Fruit fly (Drosophila melanogaster) whole organism, embryonic: ENCODE results near the gene CG13609.

Experiments used
- BEAF-32 ChIP-seq: fragments of 200-800 bp; sonication (Bioruptor generic); optimal IDR thresholded peaks from 3 replicates; lab custom pipeline; 2017; ENCODE audit warnings: missing biosample characterization, missing genetic modification characterization, mild to moderate bottlenecking, moderate library complexity, missing genetic modification reagents
- CG13624 ChIP-seq: fragments of 200-800 bp; sonication (Bioruptor generic); optimal IDR thresholded peaks from 2 replicates; lab custom pipeline; 2016; ENCODE audit warnings: missing biosample characterization, missing genetic modification characterization
- CG14667 ChIP-seq: fragments of 200-800 bp; sonication (Bioruptor generic); IDR thresholded peaks from 2 replicates; pipeline ENCODE4 v1.3.6; 2022; ENCODE audit warnings: missing biosample characterization, missing genetic modification characterization
- CG14710 ChIP-seq: fragments of 200-800 bp; sonication (Bioruptor generic); optimal IDR thresholded peaks from 3 replicates; lab custom pipeline; 2019; ENCODE audit warnings: missing biosample characterization, mild to moderate bottlenecking, missing genetic modification characterization, moderate library complexity
- CG1529 ChIP-seq: fragments of 200-800 bp; sonication (Bioruptor generic); optimal IDR thresholded peaks from 3 replicates; lab custom pipeline; 2018; ENCODE audit warnings: missing biosample characterization, missing genetic modification characterization
- CG16815 ChIP-seq: fragments of 200-800 bp; sonication (Bioruptor generic); optimal IDR thresholded peaks from 3 replicates; lab custom pipeline; 2017; ENCODE audit warnings: missing biosample characterization, mild to moderate bottlenecking, missing genetic modification characterization
- CG1832 ChIP-seq: fragments of 200-800 bp; sonication (Bioruptor generic); optimal IDR thresholded peaks from 2 replicates; lab custom pipeline; 2017; ENCODE audit warnings: missing biosample characterization, mild to moderate bottlenecking, missing genetic modification characterization, inconsistent platforms
- CG31388 ChIP-seq: fragments of 200-800 bp; sonication (Bioruptor generic); optimal IDR thresholded peaks from 2 replicates; lab custom pipeline; 2016; ENCODE audit warnings: missing biosample characterization, missing genetic modification characterization
- CG32767 ChIP-seq: fragments of 200-800 bp; sonication (Bioruptor generic); IDR thresholded peaks from 2 replicates; pipeline ENCODE4 v1.3.6; 2022; ENCODE audit warnings: missing biosample characterization, missing genetic modification characterization
- CG3407 ChIP-seq: fragments of 200-800 bp; sonication (Bioruptor generic); optimal IDR thresholded peaks from 2 replicates; lab custom pipeline; 2018; ENCODE audit warnings: missing biosample characterization, mild to moderate bottlenecking, missing genetic modification characterization
- CG5180 ChIP-seq: fragments of 200-800 bp; sonication (Bioruptor generic); optimal IDR thresholded peaks from 3 replicates; lab custom pipeline; 2017; ENCODE audit warnings: missing biosample characterization, missing genetic modification characterization, mild to moderate bottlenecking, moderate library complexity, missing genetic modification reagents
- CG7372 ChIP-seq: fragments of 200-800 bp; sonication (Bioruptor generic); IDR thresholded peaks from 2 replicates; pipeline ENCODE4 v1.3.6; 2022; ENCODE audit warnings: missing biosample characterization, missing genetic modification characterization
- CG7786 ChIP-seq: fragments of 200-800 bp; sonication (Bioruptor generic); optimal IDR thresholded peaks from 2 replicates; lab custom pipeline; 2016; ENCODE audit warnings: missing biosample characterization, missing genetic modification characterization
- CoRest ChIP-seq: fragments of 200-800 bp; sonication (Bioruptor generic); optimal IDR thresholded peaks from 3 replicates; lab custom pipeline; 2018; ENCODE audit warnings: missing biosample characterization, mild to moderate bottlenecking, missing genetic modification characterization, moderate library complexity
- D ChIP-seq, 2 experiments: fragments of 200-800 bp in 1 of 2; fragments of >200 bp in 1 of 2; sonication (Bioruptor generic) in 1 of 2; optimal IDR thresholded peaks; 2 replicates in 1 of 2; 3 replicates in 1 of 2; lab custom pipeline; 2017; ENCODE audit warnings: mild to moderate bottlenecking in 1 of 2, missing biosample characterization in 1 of 2, missing genetic modification characterization in 1 of 2, missing genetic modification reagents in 1 of 2
- Dbx ChIP-seq: fragments of 200-800 bp; sonication (Bioruptor generic); IDR thresholded peaks from 3 replicates; pipeline ENCODE4 v1.3.6; 2022; ENCODE audit warnings: missing biosample characterization, missing genetic modification characterization
- Dp ChIP-seq: fragments of 200-800 bp; sonication (Bioruptor generic); optimal IDR thresholded peaks from 2 replicates; lab custom pipeline; 2018; ENCODE audit warnings: missing biosample characterization, mild to moderate bottlenecking, missing genetic modification characterization, moderate library complexity
- HLH3B ChIP-seq: fragments of 200-800 bp; sonication (Bioruptor generic); IDR thresholded peaks from 2 replicates; pipeline ENCODE4 v1.3.6; 2022; ENCODE audit warnings: missing biosample characterization, missing genetic modification characterization
- Hr51 ChIP-seq, 2 experiments: fragments of 200-800 bp; sonication (Bioruptor generic); optimal IDR thresholded peaks; 2 replicates in 1 of 2; 3 replicates in 1 of 2; lab custom pipeline; 2016 to 2018; ENCODE audit warnings: missing biosample characterization in 2 of 2, missing genetic modification characterization in 2 of 2, mild to moderate bottlenecking in 1 of 2, moderate library complexity in 1 of 2
- Lhr ChIP-seq: fragments of 200-800 bp; sonication (Bioruptor generic); optimal IDR thresholded peaks from 3 replicates; lab custom pipeline; 2017; ENCODE audit warnings: mild to moderate bottlenecking, missing biosample characterization, missing genetic modification reagents, missing genetic modification characterization
- MBD-R2 ChIP-seq: fragments of 200-800 bp; sonication (Bioruptor generic); IDR thresholded peaks from 2 replicates; pipeline ENCODE4 v1.3.6; 2022; ENCODE audit warnings: missing biosample characterization, missing genetic modification characterization
- Myb ChIP-seq: fragments of 200-800 bp; sonication (Bioruptor generic); optimal IDR thresholded peaks from 2 replicates; lab custom pipeline; 2016; ENCODE audit warnings: missing biosample characterization, missing genetic modification characterization
- NC2β ChIP-seq: fragments of 200-800 bp; sonication (Bioruptor generic); optimal IDR thresholded peaks from 2 replicates; lab custom pipeline; 2016; ENCODE audit warnings: missing biosample characterization, missing genetic modification characterization
- Nf-YA ChIP-seq: fragments of 200-800 bp; sonication (Bioruptor generic); IDR thresholded peaks from 2 replicates; pipeline ENCODE4 v1.3.6; 2022; ENCODE audit warnings: missing biosample characterization, missing genetic modification characterization
- Oli ChIP-seq: fragments of 200-800 bp; sonication (Bioruptor generic); optimal IDR thresholded peaks from 2 replicates; lab custom pipeline; 2018; ENCODE audit warnings: missing biosample characterization, mild to moderate bottlenecking, missing genetic modification characterization, moderate library complexity
- Scr ChIP-seq: fragments of 200-800 bp; sonication (Bioruptor generic); IDR thresholded peaks from 2 replicates; pipeline ENCODE4 v1.3.6; 2022; ENCODE audit warnings: missing biosample characterization, missing genetic modification characterization; ENCODE audit not compliant: partially characterized antibody
- Sox102F ChIP-seq: fragments of 200-800 bp; sonication (Bioruptor generic); optimal IDR thresholded peaks from 2 replicates; lab custom pipeline; 2018; ENCODE audit warnings: missing biosample characterization, mild to moderate bottlenecking, missing genetic modification characterization, moderate library complexity
- Xrp1 ChIP-seq: fragments of 200-800 bp; sonication (Bioruptor generic); IDR thresholded peaks from 2 replicates; pipeline ENCODE4 v1.3.6; 2022; ENCODE audit warnings: missing biosample characterization, missing genetic modification characterization
- ase ChIP-seq: fragments of 200-800 bp; sonication (Bioruptor generic); IDR thresholded peaks from 3 replicates; pipeline ENCODE4 v1.3.6; 2022; ENCODE audit warnings: missing biosample characterization, missing genetic modification characterization
- ato ChIP-seq: fragments of 200-800 bp; sonication (Bioruptor generic); IDR thresholded peaks from 2 replicates; pipeline ENCODE4 v1.3.6; 2022; ENCODE audit warnings: missing biosample characterization, missing genetic modification characterization; ENCODE audit not compliant: partially characterized antibody
- crc ChIP-seq: fragments of 200-800 bp; sonication (Bioruptor generic); optimal IDR thresholded peaks from 2 replicates; lab custom pipeline; 2016; ENCODE audit warnings: missing biosample characterization, missing genetic modification characterization
- danr ChIP-seq: fragments of 200-800 bp; sonication (Bioruptor generic); IDR thresholded peaks from 2 replicates; pipeline ENCODE4 v1.3.6; 2022; ENCODE audit warnings: missing biosample characterization, missing genetic modification characterization
- hkb ChIP-seq, 2 experiments: fragments of 200-800 bp in 1 of 2; fragments of >200 bp in 1 of 2; sonication (Bioruptor generic) in 1 of 2; IDR thresholded peaks in 1 of 2; optimal IDR thresholded peaks in 1 of 2; 2 replicates each; pipeline versions ENCODE4 v1.3.6 to Lab custom; 2017 to 2022; ENCODE audit warnings: missing biosample characterization in 1 of 2, missing genetic modification characterization in 1 of 2
- ken ChIP-seq: fragments of 200-800 bp; sonication (Bioruptor generic); IDR thresholded peaks from 3 replicates; pipeline ENCODE4 v1.3.6; 2022; ENCODE audit warnings: missing biosample characterization, missing genetic modification characterization
- lov ChIP-seq, 2 experiments: fragments of 200-800 bp in 1 of 2; fragments of >200 bp in 1 of 2; sonication (Bioruptor generic) in 1 of 2; IDR thresholded peaks in 1 of 2; optimal IDR thresholded peaks in 1 of 2; 2 replicates in 1 of 2; 3 replicates in 1 of 2; pipeline versions ENCODE4 v1.3.6 to Lab custom; 2017 to 2022; ENCODE audit warnings: missing biosample characterization in 1 of 2, missing genetic modification characterization in 1 of 2
- mirr ChIP-seq: fragments of 200-800 bp; sonication (Bioruptor generic); optimal IDR thresholded peaks from 3 replicates; lab custom pipeline; 2018; ENCODE audit warnings: missing biosample characterization, mild to moderate bottlenecking, missing genetic modification characterization
- nom ChIP-seq: fragments of 200-800 bp; sonication (Bioruptor generic); optimal IDR thresholded peaks from 2 replicates; lab custom pipeline; 2017; ENCODE audit warnings: missing biosample characterization, missing genetic modification characterization, mild to moderate bottlenecking, moderate library complexity, missing genetic modification reagents
- org-1 ChIP-seq: fragments of 200-800 bp; sonication (Bioruptor generic); optimal IDR thresholded peaks from 2 replicates; lab custom pipeline; 2017; ENCODE audit warnings: missing biosample characterization, missing genetic modification characterization
- otp ChIP-seq: fragments of 200-800 bp; sonication (Bioruptor generic); IDR thresholded peaks from 3 replicates; pipeline ENCODE4, ENCODE4 v1.3.6; 2022; ENCODE audit warnings: missing biosample characterization, missing genetic modification characterization
- psq ChIP-seq: fragments of 200-800 bp; sonication (Bioruptor generic); optimal IDR thresholded peaks from 2 replicates; lab custom pipeline; 2017; ENCODE audit warnings: missing biosample characterization, missing genetic modification characterization
- sens ChIP-seq: fragments of 200-800 bp; sonication (Bioruptor generic); peaks from one replicate; lab custom pipeline; 2016; ENCODE audit warnings: missing biosample characterization, missing genetic modification characterization
- sim ChIP-seq: fragments of 200-800 bp; sonication (Bioruptor generic); IDR thresholded peaks from 2 replicates; pipeline ENCODE4 v1.3.6; 2022; ENCODE audit warnings: missing biosample characterization, missing genetic modification characterization
- ssp ChIP-seq: fragments of 200-800 bp; sonication (Bioruptor generic); IDR thresholded peaks from 2 replicates; pipeline ENCODE4 v1.3.6; 2022; ENCODE audit warnings: missing biosample characterization, missing genetic modification characterization
- stwl ChIP-seq: fragments of 200-800 bp; sonication (Bioruptor generic); optimal IDR thresholded peaks from 3 replicates; lab custom pipeline; 2018; ENCODE audit warnings: missing biosample characterization, mild to moderate bottlenecking, missing genetic modification characterization, moderate library complexity
- tgo ChIP-seq: fragments of 200-800 bp; sonication (Bioruptor generic); IDR thresholded peaks from 3 replicates; pipeline ENCODE4 v1.3.6; 2022; ENCODE audit warnings: missing biosample characterization, missing genetic modification characterization
- wek ChIP-seq: fragments of 200-800 bp; sonication (Bioruptor generic); optimal IDR thresholded peaks from 3 replicates; lab custom pipeline; 2018; ENCODE audit warnings: missing biosample characterization, mild to moderate bottlenecking, missing genetic modification characterization, moderate library complexity

Gene CG13609

DNA sequence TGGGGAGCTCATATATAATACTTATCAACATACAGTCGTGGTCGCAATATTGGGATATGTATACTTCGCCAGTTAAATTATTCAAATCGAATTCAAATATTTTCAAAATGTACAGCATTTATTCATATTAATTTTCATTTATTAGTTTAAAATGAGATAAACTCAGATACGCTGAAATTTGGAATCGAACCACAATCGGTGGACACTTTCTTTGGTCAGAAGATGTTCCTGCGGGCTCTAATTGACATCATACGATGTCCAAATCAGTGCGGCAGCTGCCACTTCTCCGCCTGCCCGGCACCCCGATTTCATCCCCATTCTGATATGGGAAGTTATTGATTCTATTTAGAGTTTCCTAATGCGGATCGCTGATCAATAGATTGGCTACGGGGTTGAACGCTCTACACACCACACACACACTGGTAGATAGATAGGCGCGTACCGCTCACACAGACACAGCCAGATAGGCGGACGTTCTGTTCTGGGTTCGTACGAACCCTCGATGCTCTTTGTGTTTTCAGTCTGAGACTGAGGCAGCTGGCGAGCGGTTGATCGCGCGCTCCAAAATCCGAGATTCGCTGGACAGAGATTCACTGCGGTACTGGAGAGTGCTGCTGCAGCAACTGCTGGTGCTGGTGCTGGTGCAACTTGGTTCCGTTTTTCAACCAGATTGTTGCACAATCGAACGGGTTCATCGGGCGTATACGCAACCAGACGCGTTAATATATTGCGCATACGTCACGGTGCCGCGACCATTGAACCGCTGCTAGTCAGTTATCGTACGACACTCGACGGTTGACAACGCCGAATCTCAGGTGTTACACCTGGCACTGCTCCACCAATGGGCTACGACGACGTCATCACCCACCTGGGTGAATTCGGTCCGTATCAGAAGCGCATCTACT, 49.5 kb downstream of the CG13609 start, which contains the start of gene Orct (continued):
- TF ChIP-seq ase (GFP tag; lab: Robert Waterston, UW) (0 out of 3 replicates have a peak, but pooled peaks have one; percentile 48), Dp (GFP tag; lab: Kevin White, UChicago) (no peak), CG14710 (tag; lab: Kevin White, UChicago) (peak; percentile 44), BEAF-32 (GFP tag; lab: Kevin White, UChicago) (no peak), CG1832 (GFP tag; lab: Kevin White, UChicago) (peak; percentile 17), Xrp1 (GFP tag; lab: Robert Waterston, UW) (peak; percentile 49), wek (GFP tag; lab: Kevin White, UChicago) (no peak), Scr (no peak), CG7372 (GFP tag; lab: Robert Waterston, UW) (peak; percentile 87), mirr (GFP tag; lab: Kevin White, UChicago) (peak; percentile 59), ssp (peak; percentile 33; the same call in 1 of the 2 replicates), Lhr (peak; percentile 6), lov (optimal IDR thresholded peaks at IDR 0.05; lab: Kevin White, UChicago) (no peak), lov (GFP tag; IDR thresholded peaks at IDR 0.05; lab: Robert Waterston, UW) (0 out of 3 replicates have a peak, but pooled peaks have one; percentile 7), HLH3B (0 out of 2 replicates have a peak, but pooled peaks have one; percentile 36), Nf-YA (GFP tag; lab: Robert Waterston, UW) (no peak; the same call in 1 of the 2 replicates), ato (GFP tag; lab: Robert Waterston, UW) (no peak), ken (GFP tag; lab: Robert Waterston, UW) (no peak), crc (GFP tag; lab: Kevin White, UChicago) (peak; percentile 2), sens (peak; percentile 93), nom (GFP tag; lab: Kevin White, UChicago) (no peak), D (optimal IDR thresholded peaks at IDR 0.05; lab: Kevin White, UChicago) (no peak), D (GFP tag; optimal IDR thresholded peaks at IDR 0.05; lab: Kevin White, UChicago) (peak; percentile 33), CG32767 (GFP tag; lab: Robert Waterston, UW) (no peak), org-1 (GFP tag; lab: Kevin White, UChicago) (peak; percentile 80), CG5180 (peak; percentile 54), danr (no peak), psq (GFP tag; lab: Kevin White, UChicago) (peak; percentile 8), Sox102F (GFP tag; lab: Kevin White, UChicago) (peak; percentile 70), hkb (optimal IDR thresholded peaks at IDR 0.05; lab: Kevin White, UChicago) (no peak), hkb (GFP tag; IDR thresholded peaks at IDR 0.05; lab: Robert Waterston, UW) (peak; percentile 64), CG1529 (peak; percentile 58), Hr51 (GFP tag; optimal IDR thresholded peaks at IDR 0.05; lab: Kevin White, UChicago) (peak; percentile 57 to 82), MBD-R2 (GFP tag; lab: Robert Waterston, UW) (0 out of 2 replicates have a peak, but pooled peaks have one; percentile 39), CG7786 (GFP tag; lab: Kevin White, UChicago) (peak; percentile 68), NC2β (GFP tag; lab: Kevin White, UChicago) (peak; percentile 24), CoRest (tag; lab: Kevin White, UChicago) (peak; percentile 88), CG14667 (peak; percentile 19; the same call in 1 of the 2 replicates), CG13624 (peak; percentile 46), stwl (tag; lab: Kevin White, UChicago) (no peak), CG3407 (GFP tag; lab: Kevin White, UChicago) (no peak), otp (GFP tag; lab: Robert Waterston, UW) (peak; percentile 32; the same call in 1 of the 3 replicates), CG16815 (GFP tag; lab: Kevin White, UChicago) (peak; percentile 69), sim (GFP tag; lab: Robert Waterston, UW) (peak; percentile 4; the same call in 1 of the 2 replicates), tgo (peak; percentile 70), Oli (tag; lab: Kevin White, UChicago) (peak; percentile 82), Dbx (peak; percentile 75; the same call in 2 of the 3 replicates), Myb (peak; percentile 55), CG31388 (GFP tag; lab: Kevin White, UChicago) (peak; percentile 2)
